Worm (Caenorhabditis elegans) whole organism, L1 larva: ENCODE results near the gene F52H2.15.
A peak's percentile ranks its signal among the peaks of the same experiment; 100 is the strongest.

Experiments used
- C04F5.9 ChIP-seq: sonication (generic microtip); optimal IDR thresholded peaks from 2 replicates; lab custom pipeline; 2016; ENCODE audit warnings: missing genetic modification characterization, missing compliant biosample characterization
- C16A3.4 ChIP-seq: fragments of 150-350 bp; optimal IDR thresholded peaks from 2 replicates; lab custom pipeline; 2014; ENCODE audit warnings: missing biosample characterization, missing genetic modification characterization
- C34B4.2 ChIP-seq: sonication (generic microtip); optimal IDR thresholded peaks from 2 replicates; lab custom pipeline; 2017; ENCODE audit warnings: mild to moderate bottlenecking, missing genetic modification characterization, missing compliant biosample characterization
- aha-1 ChIP-seq: fragments of 150-350 bp; optimal IDR thresholded peaks from 2 replicates; lab custom pipeline; 2014; ENCODE audit warnings: missing biosample characterization, missing genetic modification characterization
- alr-1 ChIP-seq: fragments of 200-800 bp; sonication (Bioruptor generic); optimal IDR thresholded peaks from 2 replicates; lab custom pipeline; 2018; ENCODE audit warnings: borderline replicate concordance, mild to moderate bottlenecking, missing genetic modification characterization, missing compliant biosample characterization
- aly-2 ChIP-seq: fragments of 150-350 bp; optimal IDR thresholded peaks from 2 replicates; lab custom pipeline; 2014; ENCODE audit warnings: missing biosample characterization, missing genetic modification characterization
- ama-1 ChIP-seq: fragments of 150-350 bp; optimal IDR thresholded peaks from 2 replicates; lab custom pipeline; 2014
- blmp-1 ChIP-seq: fragments of 150-350 bp; optimal IDR thresholded peaks from 2 replicates; lab custom pipeline; 2014; ENCODE audit warnings: missing biosample characterization, missing genetic modification characterization
- ceh-63 ChIP-seq: fragments of 200-800 bp; sonication (Bioruptor generic); optimal IDR thresholded peaks from 2 replicates; lab custom pipeline; 2018; ENCODE audit warnings: mild to moderate bottlenecking, missing genetic modification characterization, missing compliant biosample characterization
- ceh-8 ChIP-seq: fragments of 200-800 bp; sonication (Bioruptor generic); optimal IDR thresholded peaks from 2 replicates; lab custom pipeline; 2018; ENCODE audit warnings: mild to moderate bottlenecking, missing genetic modification characterization, moderate library complexity, missing compliant biosample characterization
- ceh-90 ChIP-seq: sonication (generic microtip); optimal IDR thresholded peaks from 2 replicates; lab custom pipeline; 2016; ENCODE audit warnings: missing genetic modification characterization, missing compliant biosample characterization
- ces-1 ChIP-seq: fragments of 150-350 bp; optimal IDR thresholded peaks from 2 replicates; lab custom pipeline; 2014; ENCODE audit warnings: missing biosample characterization, missing genetic modification reagents, missing genetic modification characterization
- dpl-1 ChIP-seq, 3 experiments: fragments of 150-350 bp in 2 of 3; sonication (generic microtip) in 1 of 3; optimal IDR thresholded peaks; 2 replicates each; lab custom pipeline; 2014 to 2017; ENCODE audit warnings: missing biosample characterization in 3 of 3, missing genetic modification characterization in 3 of 3, missing genetic modification reagents in 3 of 3
- dsc-1 ChIP-seq: sonication (generic microtip); optimal IDR thresholded peaks from 2 replicates; lab custom pipeline; 2016; ENCODE audit warnings: mild to moderate bottlenecking, missing genetic modification characterization, missing compliant biosample characterization
- efl-1 ChIP-seq, 4 experiments: fragments of 150-350 bp; optimal IDR thresholded peaks in 3 of 4; peaks in 1 of 4; 1 replicate in 1 of 4; 2 replicates in 3 of 4; lab custom pipeline; 2014; ENCODE audit warnings: missing biosample characterization in 2 of 4, missing genetic modification characterization in 2 of 4, missing genetic modification reagents in 2 of 4
- efl-3 ChIP-seq: fragments of 200-800 bp; sonication (Bioruptor generic); optimal IDR thresholded peaks from 2 replicates; lab custom pipeline; 2018; ENCODE audit warnings: mild to moderate bottlenecking, missing genetic modification characterization, missing compliant biosample characterization
- egl-13 ChIP-seq: sonication (generic microtip); optimal IDR thresholded peaks from 2 replicates; lab custom pipeline; 2016; ENCODE audit warnings: missing genotype, missing genetic modification reagents, missing genetic modification characterization, missing compliant biosample characterization
- egl-27 ChIP-seq, 2 experiments: fragments of 150-350 bp in 1 of 2; sonication (generic microtip); optimal IDR thresholded peaks; 3 replicates each; lab custom pipeline; 2017 to 2018; ENCODE audit warnings: missing biosample characterization in 2 of 2, missing genetic modification characterization in 2 of 2, missing genetic modification reagents in 2 of 2
- ets-5 ChIP-seq: fragments of 200-800 bp; sonication (Bioruptor generic); IDR thresholded peaks from 2 replicates; pipeline ENCODE4 v1.3.6; 2022; ENCODE audit warnings: missing genetic modification characterization, missing compliant biosample characterization
- fkh-10 ChIP-seq: sonication (generic microtip); optimal IDR thresholded peaks from 2 replicates; lab custom pipeline; 2017; ENCODE audit warnings: missing biosample characterization, missing genetic modification reagents, missing genetic modification characterization
- fkh-4 ChIP-seq: sonication (generic microtip); optimal IDR thresholded peaks from 2 replicates; lab custom pipeline; 2016; ENCODE audit warnings: missing compliant biosample characterization, missing genetic modification characterization, borderline replicate concordance
- fkh-8 ChIP-seq: sonication (generic microtip); optimal IDR thresholded peaks from 2 replicates; lab custom pipeline; 2016; ENCODE audit warnings: mild to moderate bottlenecking, missing genetic modification characterization, missing compliant biosample characterization
- fos-1 ChIP-seq: fragments of 150-350 bp; optimal IDR thresholded peaks from 2 replicates; lab custom pipeline; 2014; ENCODE audit warnings: missing biosample characterization, missing genetic modification characterization
- hlh-4 ChIP-seq: sonication (generic microtip); optimal IDR thresholded peaks from 2 replicates; lab custom pipeline; 2016; ENCODE audit warnings: mild to moderate bottlenecking, missing genetic modification characterization, missing compliant biosample characterization
- hpl-2 ChIP-seq: fragments of 150-350 bp; optimal IDR thresholded peaks from 2 replicates; lab custom pipeline; 2014; ENCODE audit warnings: missing biosample characterization, missing genetic modification reagents, missing genetic modification characterization
- irx-1 ChIP-seq: sonication (generic microtip); optimal IDR thresholded peaks from 2 replicates; lab custom pipeline; 2016; ENCODE audit warnings: missing genetic modification characterization, missing compliant biosample characterization
- isw-1 ChIP-seq: fragments of 200-800 bp; sonication (Bioruptor generic); IDR thresholded peaks from 2 replicates; pipeline ENCODE4 v1.3.6; 2022; ENCODE audit warnings: missing genetic modification characterization, missing compliant biosample characterization
- lin-15B ChIP-seq: fragments of 150-350 bp; sonication (generic microtip); optimal IDR thresholded peaks from 3 replicates; lab custom pipeline; 2014; ENCODE audit warnings: missing biosample characterization, missing genetic modification characterization
- lin-35 ChIP-seq, 2 experiments: fragments of 150-350 bp; optimal IDR thresholded peaks; 2 replicates each; lab custom pipeline; 2014; ENCODE audit warnings: missing biosample characterization in 2 of 2, missing genetic modification characterization in 2 of 2, missing genetic modification reagents in 2 of 2
- lir-3 ChIP-seq: sonication (generic microtip); optimal IDR thresholded peaks from 2 replicates; lab custom pipeline; 2016; ENCODE audit warnings: mild to moderate bottlenecking, missing genetic modification characterization, moderate library complexity, missing compliant biosample characterization; ENCODE audit not compliant: poor library complexity
- lsy-2 ChIP-seq, 2 experiments: fragments of 150-350 bp; optimal IDR thresholded peaks; 2 replicates each; lab custom pipeline; 2014; ENCODE audit warnings: missing biosample characterization in 2 of 2, missing genetic modification characterization in 2 of 2
- mab-9 ChIP-seq: fragments of 200-800 bp; sonication (Bioruptor generic); IDR thresholded peaks from 2 replicates; pipeline ENCODE4 v1.3.6; 2022; ENCODE audit warnings: missing genetic modification reagents, missing genetic modification characterization, missing compliant biosample characterization
- mef-2 ChIP-seq: fragments of 150-350 bp; optimal IDR thresholded peaks from 2 replicates; lab custom pipeline; 2014; ENCODE audit warnings: missing biosample characterization, missing genetic modification characterization
- nhr-11 ChIP-seq: fragments of 150-350 bp; optimal IDR thresholded peaks from 2 replicates; lab custom pipeline; 2014; ENCODE audit warnings: missing biosample characterization, missing genetic modification characterization
- nhr-12 ChIP-seq: sonication (generic microtip); optimal IDR thresholded peaks from 2 replicates; lab custom pipeline; 2017; ENCODE audit warnings: missing biosample characterization, missing genetic modification characterization
- nhr-20 ChIP-seq: sonication (generic microtip); optimal IDR thresholded peaks from 2 replicates; lab custom pipeline; 2016; ENCODE audit warnings: mild to moderate bottlenecking, missing genetic modification characterization, missing compliant biosample characterization
- nhr-237 ChIP-seq: fragments of 150-350 bp; optimal IDR thresholded peaks from 2 replicates; lab custom pipeline; 2014; ENCODE audit warnings: missing biosample characterization, missing genetic modification characterization
- nhr-28 ChIP-seq: fragments of 150-350 bp; optimal IDR thresholded peaks from 2 replicates; lab custom pipeline; 2014; ENCODE audit warnings: missing biosample characterization, missing genetic modification characterization
- nhr-84 ChIP-seq: sonication (generic microtip); optimal IDR thresholded peaks from 2 replicates; lab custom pipeline; 2017; ENCODE audit warnings: missing biosample characterization, missing genetic modification characterization
- nhr-85 ChIP-seq: sonication (generic microtip); peaks from one replicate; lab custom pipeline; 2016; ENCODE audit warnings: missing genetic modification characterization, inconsistent platforms, missing compliant biosample characterization
- pag-3 ChIP-seq: sonication (generic microtip); optimal IDR thresholded peaks from 2 replicates; lab custom pipeline; 2017; ENCODE audit warnings: missing genetic modification characterization, mild to moderate bottlenecking, missing compliant biosample characterization, antibody characterized with exemption, borderline replicate concordance; ENCODE audit not compliant: insufficient read depth
- pqm-1 ChIP-seq: sonication (generic microtip); optimal IDR thresholded peaks from 3 replicates; lab custom pipeline; 2017; ENCODE audit warnings: missing biosample characterization, missing genetic modification characterization
- rnt-1 ChIP-seq: sonication (generic microtip); optimal IDR thresholded peaks from 2 replicates; lab custom pipeline; 2016; ENCODE audit warnings: mild to moderate bottlenecking, missing genetic modification characterization, moderate library complexity, missing compliant biosample characterization
- skn-1 ChIP-seq: fragments of 150-350 bp; optimal IDR thresholded peaks from 2 replicates; lab custom pipeline; 2014; ENCODE audit warnings: missing biosample characterization, missing genetic modification characterization
- sox-4 ChIP-seq: sonication (generic microtip); optimal IDR thresholded peaks from 2 replicates; lab custom pipeline; 2016; ENCODE audit warnings: missing genetic modification characterization, missing compliant biosample characterization
- sptf-1 ChIP-seq: fragments of 150-350 bp; optimal IDR thresholded peaks from 2 replicates; lab custom pipeline; 2014; ENCODE audit warnings: missing biosample characterization, missing genetic modification characterization
- swsn-7 ChIP-seq: sonication (generic microtip); optimal IDR thresholded peaks from 2 replicates; lab custom pipeline; 2016; ENCODE audit warnings: missing genetic modification characterization, missing compliant biosample characterization
- tbx-2 ChIP-seq: sonication (generic microtip); optimal IDR thresholded peaks from 2 replicates; lab custom pipeline; 2016; ENCODE audit warnings: missing genetic modification characterization, missing compliant biosample characterization
- tlp-1 ChIP-seq: fragments of 150-350 bp; optimal IDR thresholded peaks from 2 replicates; lab custom pipeline; 2014; ENCODE audit warnings: missing biosample characterization, missing genetic modification characterization
- unc-62 ChIP-seq: fragments of 150-350 bp; optimal IDR thresholded peaks from 2 replicates; lab custom pipeline; 2014; ENCODE audit warnings: missing biosample characterization, missing genetic modification reagents, missing genetic modification characterization
- unc-98 ChIP-seq: fragments of 200-800 bp; sonication (Bioruptor generic); IDR thresholded peaks from 2 replicates; pipeline ENCODE4 v1.3.6; 2022; ENCODE audit warnings: missing genetic modification characterization, missing compliant biosample characterization
- zag-1 ChIP-seq: fragments of 150-350 bp; optimal IDR thresholded peaks from 2 replicates; lab custom pipeline; 2014; ENCODE audit warnings: missing biosample characterization, missing genetic modification characterization
- zip-4 ChIP-seq: fragments of 200-800 bp; sonication (Bioruptor generic); optimal IDR thresholded peaks from 2 replicates; lab custom pipeline; 2018; ENCODE audit warnings: mild to moderate bottlenecking, missing genetic modification characterization, moderate library complexity, missing compliant biosample characterization
- ztf-11 ChIP-seq, 2 experiments: sonication (generic microtip); optimal IDR thresholded peaks; 2 replicates each; lab custom pipeline; 2016 to 2017; ENCODE audit warnings: missing genetic modification characterization in 2 of 2, missing biosample characterization in 1 of 2, missing compliant biosample characterization in 1 of 2

F52H2.15 gene

ce11 chrX:2596605-2597004 is 31.4 kb downstream of the F52H2.15 start:
- no peak for TF ChIP-seq unc-62
- no peak for TF ChIP-seq zag-1 (tag; lab: Kevin White, UChicago)
- TF ChIP-seq ets-5 (GFP tag; lab: Robert Waterston, UW), result no peak
- TF ChIP-seq sptf-1 (tag; lab: Kevin White, UChicago), result no peak
- peak in 1 of 2 experiments; percentile 22 for TF ChIP-seq lsy-2 (tag; optimal IDR thresholded peaks at IDR 0.05; lab: Kevin White, UChicago)
- no peak for TF ChIP-seq C04F5.9 (tag; lab: Kevin White, UChicago)
- peak; percentile 41 for TF ChIP-seq swsn-7 (tag; lab: Kevin White, UChicago)
- TF ChIP-seq pag-3 (tag; lab: Kevin White, UChicago), result no peak
- no peak for TF ChIP-seq mab-9
- TF ChIP-seq aly-2 (tag; lab: Kevin White, UChicago), result no peak
- TF ChIP-seq mef-2 (tag; lab: Kevin White, UChicago), result no peak
- TF ChIP-seq nhr-84, result no peak
- TF ChIP-seq fkh-4 (tag; lab: Kevin White, UChicago), result peak; percentile 59
- no peak for TF ChIP-seq alr-1 (tag; lab: Kevin White, UChicago)
- peak; percentile 69 for TF ChIP-seq ceh-8 (GFP tag; lab: Kevin White, UChicago)
- no peak for TF ChIP-seq nhr-11 (tag; lab: Kevin White, UChicago)
- no peak for TF ChIP-seq irx-1
- TF ChIP-seq ama-1 (lab: Kevin White, UChicago), result no peak
- TF ChIP-seq nhr-12 (tag; lab: Kevin White, UChicago), result no peak
- peak; percentile 98 for TF ChIP-seq dsc-1 (tag; lab: Kevin White, UChicago)
- TF ChIP-seq egl-27 (tag; optimal IDR thresholded peaks at IDR 0.05; lab: Kevin White, UChicago), result no peak
- TF ChIP-seq C34B4.2 (tag; lab: Kevin White, UChicago), result no peak
- no peak for TF ChIP-seq fkh-10 (GFP tag; lab: Kevin White, UChicago)
- TF ChIP-seq fos-1 (tag; lab: Kevin White, UChicago), result peak; percentile 66
- no peak for TF ChIP-seq efl-1 (optimal IDR thresholded peaks at IDR 0.05; lab: Kevin White, UChicago)
- no peak for TF ChIP-seq efl-1 (GFP tag; optimal IDR thresholded peaks at IDR 0.05 in 1 of 2; lab: Kevin White, UChicago)
- no peak for TF ChIP-seq nhr-237 (tag; lab: Kevin White, UChicago)
- peak in 1 of 2 experiments; percentile 2 for TF ChIP-seq lin-35 (GFP tag; optimal IDR thresholded peaks at IDR 0.05; lab: Kevin White, UChicago)
- no peak for TF ChIP-seq tbx-2 (tag; lab: Kevin White, UChicago)
- no peak for TF ChIP-seq zip-4 (GFP tag; lab: Kevin White, UChicago)
- TF ChIP-seq isw-1 (GFP tag; lab: Robert Waterston, UW), result no peak
- no peak for TF ChIP-seq lin-15B
- TF ChIP-seq lir-3 (tag; lab: Kevin White, UChicago), result no peak
- peak; percentile 36 for TF ChIP-seq nhr-20
- peak; percentile 18 for TF ChIP-seq hlh-4 (tag; lab: Kevin White, UChicago)
- no peak for TF ChIP-seq tlp-1 (tag; lab: Kevin White, UChicago)
- no peak for TF ChIP-seq nhr-85
- TF ChIP-seq blmp-1 (tag; lab: Kevin White, UChicago), result no peak
- TF ChIP-seq ces-1 (GFP tag; lab: Kevin White, UChicago), result no peak
- TF ChIP-seq egl-13 (tag; lab: Kevin White, UChicago), result peak; percentile 82
- TF ChIP-seq skn-1 (tag; lab: Kevin White, UChicago), result no peak
- TF ChIP-seq nhr-28 (tag; lab: Kevin White, UChicago), result no peak
- TF ChIP-seq unc-98 (GFP tag; lab: Robert Waterston, UW), result no peak
- no peak for TF ChIP-seq hpl-2 (GFP tag; lab: Kevin White, UChicago)
- TF ChIP-seq pqm-1 (tag; lab: Kevin White, UChicago), result no peak
- TF ChIP-seq C16A3.4, result no peak
- TF ChIP-seq efl-3 (GFP tag; lab: Kevin White, UChicago), result no peak
- TF ChIP-seq rnt-1, result no peak
- TF ChIP-seq aha-1 (tag; lab: Kevin White, UChicago), result no peak
- TF ChIP-seq fkh-8 (tag; lab: Kevin White, UChicago), result peak; percentile 95
- TF ChIP-seq ceh-90 (tag; lab: Kevin White, UChicago), result no peak
- TF ChIP-seq dpl-1 (GFP tag; optimal IDR thresholded peaks at IDR 0.05; lab: Kevin White, UChicago), result no peak
- no peak for TF ChIP-seq ztf-11 (tag; optimal IDR thresholded peaks at IDR 0.05; lab: Kevin White, UChicago)
- peak; percentile 85 for TF ChIP-seq sox-4 (tag; lab: Kevin White, UChicago)
- TF ChIP-seq ceh-63 (GFP tag; lab: Kevin White, UChicago), result no peak
